Worm (Caenorhabditis elegans) whole organism, early embryonic: ENCODE results near the gene srj-29.

Experiments used
- F13C5.2 ChIP-seq: sonication (generic microtip); optimal IDR thresholded peaks from 2 replicates; lab custom pipeline; 2017; ENCODE audit warnings: mild to moderate bottlenecking, missing genetic modification characterization, inconsistent platforms, missing compliant biosample characterization
- aly-1 ChIP-seq: sonication (generic microtip); optimal IDR thresholded peaks from 2 replicates; lab custom pipeline; 2016; ENCODE audit warnings: missing genetic modification characterization, missing compliant biosample characterization
- ama-1 ChIP-seq: fragments of 150-350 bp; optimal IDR thresholded peaks from 2 replicates; lab custom pipeline; 2014
- ceh-13 ChIP-seq: fragments of 200-800 bp; sonication (Bioruptor generic); optimal IDR thresholded peaks from 2 replicates; lab custom pipeline; 2018; ENCODE audit warnings: mild to moderate bottlenecking, missing genetic modification characterization, missing compliant biosample characterization
- ceh-36 ChIP-seq: sonication (generic microtip); optimal IDR thresholded peaks from 2 replicates; lab custom pipeline; 2016; ENCODE audit warnings: missing genetic modification characterization, inconsistent platforms, missing compliant biosample characterization
- flt-1 ChIP-seq: fragments of 200-800 bp; sonication (Bioruptor generic); IDR thresholded peaks from 2 replicates; pipeline ENCODE4 v1.3.6; 2022; ENCODE audit warnings: missing genetic modification characterization, missing compliant biosample characterization
- hmbx-1 ChIP-seq: sonication (generic microtip); optimal IDR thresholded peaks from 2 replicates; lab custom pipeline; 2016; ENCODE audit warnings: mild to moderate bottlenecking, missing genetic modification characterization, missing compliant biosample characterization
- hmg-4 ChIP-seq: fragments of 200-800 bp; sonication (Bioruptor generic); optimal IDR thresholded peaks from 2 replicates; lab custom pipeline; 2018; ENCODE audit warnings: mild to moderate bottlenecking, missing genetic modification characterization, missing compliant biosample characterization
- hnd-1 ChIP-seq: sonication (generic microtip); optimal IDR thresholded peaks from 2 replicates; lab custom pipeline; 2016; ENCODE audit warnings: missing genetic modification characterization, missing compliant biosample characterization
- pes-1 ChIP-seq: fragments of 200-800 bp; sonication (Bioruptor generic); IDR thresholded peaks from 2 replicates; pipeline ENCODE4 v1.3.6; 2022; ENCODE audit warnings: missing genetic modification reagents, missing genetic modification characterization, missing compliant biosample characterization
- sea-1 ChIP-seq: fragments of 200-800 bp; sonication (Bioruptor generic); conservative IDR thresholded peaks from 2 replicates; pipeline ENCODE4 v1.3.6; 2022; ENCODE audit warnings: missing genetic modification characterization, missing compliant biosample characterization
- tbx-37 ChIP-seq: fragments of 200-800 bp; sonication (Bioruptor generic); conservative IDR thresholded peaks from 2 replicates; pipeline ENCODE4 v1.3.6; 2022; ENCODE audit warnings: missing genetic modification reagents, missing genetic modification characterization, missing compliant biosample characterization
- tra-4 ChIP-seq: sonication (generic microtip); optimal IDR thresholded peaks from 2 replicates; lab custom pipeline; 2017; ENCODE audit warnings: missing genetic modification characterization, missing compliant biosample characterization

ce11 chrV:16094862-16095261 is 19.4 kb downstream of the srj-29 start:
- TF ChIP-seq pes-1, result no peak
- no peak for TF ChIP-seq hmg-4 (GFP tag; lab: Kevin White, UChicago)
- TF ChIP-seq F13C5.2 (tag; lab: Kevin White, UChicago), result no peak
- no peak for TF ChIP-seq ceh-13 (GFP tag; lab: Kevin White, UChicago)
- no peak for TF ChIP-seq hmbx-1 (tag; lab: Kevin White, UChicago)
- no peak for TF ChIP-seq ama-1
- no peak for TF ChIP-seq tra-4 (tag; lab: Kevin White, UChicago)
- TF ChIP-seq tbx-37 (GFP tag; lab: Robert Waterston, UW), result no peak
- TF ChIP-seq ceh-36 (tag; lab: Kevin White, UChicago), result no peak
- TF ChIP-seq flt-1 (GFP tag; lab: Robert Waterston, UW), result no peak
- TF ChIP-seq hnd-1, result no peak
- no peak for TF ChIP-seq sea-1
- no peak for TF ChIP-seq aly-1 (tag; lab: Kevin White, UChicago)
